Fruit fly (Drosophila melanogaster) whole organism, wandering third instar larva: ENCODE results near the gene CG7443.

Experiments
- CG9705 ChIP-seq: fragments of 200-800 bp; sonication (Bioruptor generic); optimal IDR thresholded peaks from 2 replicates; lab custom pipeline; 2018; ENCODE audit warnings: missing biosample characterization, mild to moderate bottlenecking, missing genetic modification characterization
- Dfd ChIP-seq: fragments of >200 bp; optimal IDR thresholded peaks from 2 replicates; lab custom pipeline; 2017; ENCODE audit warnings: missing biosample characterization, missing genetic modification characterization
- GATAd ChIP-seq: sonication (Bioruptor generic); optimal IDR thresholded peaks from 2 replicates; lab custom pipeline; 2016; ENCODE audit warnings: missing biosample characterization, missing genetic modification characterization
- Hr78 ChIP-seq: fragments of >200 bp; optimal IDR thresholded peaks from 2 replicates; lab custom pipeline; 2017; ENCODE audit warnings: missing biosample characterization, missing genetic modification characterization
- Myc ChIP-seq: fragments of >200 bp; optimal IDR thresholded peaks from 2 replicates; lab custom pipeline; 2017
- OdsH ChIP-seq: fragments of 200-800 bp; sonication (Bioruptor generic); optimal IDR thresholded peaks from 2 replicates; lab custom pipeline; 2016; ENCODE audit warnings: missing biosample characterization, mild to moderate bottlenecking, missing genetic modification characterization
- brk ChIP-seq: fragments of 200-800 bp; sonication (Bioruptor generic); optimal IDR thresholded peaks from 2 replicates; lab custom pipeline; 2016; ENCODE audit warnings: missing biosample characterization, mild to moderate bottlenecking, missing genetic modification characterization
- dl ChIP-seq, 2 experiments: fragments of 175-275, 200-275 bp in 1 of 2; fragments of 200-275 bp in 1 of 2; sonication (Bioruptor generic); optimal IDR thresholded peaks; lab custom pipeline; 2018; ENCODE audit warnings: mild to moderate bottlenecking in 2 of 2, missing biosample characterization in 2 of 2, missing genetic modification characterization in 2 of 2, moderate library complexity in 2 of 2; ENCODE audit not compliant: partially characterized antibody in 2 of 2, insufficient read depth in 1 of 2
- dmrt93B ChIP-seq: fragments of 200-800 bp; sonication (Bioruptor generic); optimal IDR thresholded peaks from 2 replicates; lab custom pipeline; 2018; ENCODE audit warnings: missing biosample characterization, mild to moderate bottlenecking, missing genetic modification characterization
- lola ChIP-seq: fragments of >200 bp; optimal IDR thresholded peaks from 2 replicates; lab custom pipeline; 2017; ENCODE audit warnings: missing biosample characterization, missing genetic modification characterization
- pan ChIP-seq: fragments of >200 bp; optimal IDR thresholded peaks from 2 replicates; lab custom pipeline; 2017
- rgr ChIP-seq: fragments of 200-800 bp; sonication (Bioruptor generic); optimal IDR thresholded peaks from 3 replicates; lab custom pipeline; 2016; ENCODE audit warnings: missing biosample characterization, mild to moderate bottlenecking, missing genetic modification characterization
- usp ChIP-seq: fragments of >200 bp; optimal IDR thresholded peaks from 2 replicates; lab custom pipeline; 2017; ENCODE audit warnings: missing biosample characterization, missing genetic modification characterization
- woc ChIP-seq: sonication (Bioruptor generic); optimal IDR thresholded peaks from 2 replicates; lab custom pipeline; 2016; ENCODE audit warnings: missing biosample characterization, mild to moderate bottlenecking, missing genetic modification characterization

- TF ChIP-seq woc (no peak), dmrt93B (no peak), lola (GFP tag; lab: Kevin White, UChicago) (no peak), Hr78 (GFP tag; lab: Kevin White, UChicago) (no peak), dl (GFP tag; optimal IDR thresholded peaks at IDR 0.05; lab: Kevin White, UChicago; ENCODE audit: insufficient read depth in 1 of 2, partially characterized antibody in 2 of 2) (no peak), OdsH (no peak), Myc (no peak), Dfd (no peak), GATAd (GFP tag; lab: Kevin White, UChicago) (no peak), CG9705 (GFP tag; lab: Kevin White, UChicago) (no peak), rgr (GFP tag; lab: Kevin White, UChicago) (no peak), usp (GFP tag; lab: Kevin White, UChicago) (no peak), pan (lab: Kevin White, UChicago) (no peak), brk (GFP tag; lab: Kevin White, UChicago) (no peak)
Measured at dm6 chr3R:8353994-8354393, 29.9 kb downstream of the CG7443 start.
